Fruit fly (Drosophila melanogaster) whole organism, adult: ENCODE results near the gene CG7484.
A peak's percentile ranks its signal among the peaks of the same experiment; 100 is the strongest.

Experiments used
- CG11617 ChIP-seq: fragments of 200-800 bp; sonication (Bioruptor generic); optimal IDR thresholded peaks from 2 replicates; lab custom pipeline; 2017; ENCODE audit warnings: mild to moderate bottlenecking, missing biosample characterization, missing genetic modification reagents, missing genetic modification characterization
- CG12768 ChIP-seq: fragments of 200-800 bp; sonication (Bioruptor generic); optimal IDR thresholded peaks from 2 replicates; lab custom pipeline; 2017; ENCODE audit warnings: missing biosample characterization, missing genetic modification characterization, mild to moderate bottlenecking, moderate library complexity, missing genetic modification reagents
- CG14711 ChIP-seq: fragments of 200-800 bp; sonication (Bioruptor generic); optimal IDR thresholded peaks from 2 replicates; lab custom pipeline; 2018; ENCODE audit warnings: missing biosample characterization, mild to moderate bottlenecking, missing genetic modification characterization, moderate library complexity
- CG1620 ChIP-seq: fragments of 200-800 bp; sonication (Bioruptor generic); optimal IDR thresholded peaks from 2 replicates; lab custom pipeline; 2016; ENCODE audit warnings: missing biosample characterization, missing genetic modification characterization
- CG33017 ChIP-seq: fragments of 200-800 bp; sonication (Bioruptor generic); optimal IDR thresholded peaks from 2 replicates; lab custom pipeline; 2018; ENCODE audit warnings: missing biosample characterization, mild to moderate bottlenecking, missing genetic modification characterization, moderate library complexity
- CG5204 ChIP-seq: fragments of 200-800 bp; sonication (Bioruptor generic); optimal IDR thresholded peaks from 2 replicates; lab custom pipeline; 2016; ENCODE audit warnings: missing biosample characterization, missing genetic modification characterization
- CG7045 ChIP-seq: fragments of 200-800 bp; sonication (Bioruptor generic); optimal IDR thresholded peaks from 2 replicates; lab custom pipeline; 2017; ENCODE audit warnings: missing biosample characterization, mild to moderate bottlenecking, missing genetic modification characterization
- CG7101 ChIP-seq: fragments of 200-800 bp; sonication (Bioruptor generic); optimal IDR thresholded peaks from 2 replicates; lab custom pipeline; 2018; ENCODE audit warnings: missing biosample characterization, mild to moderate bottlenecking, missing genetic modification characterization, moderate library complexity
- Clk ChIP-seq: fragments of 200-800 bp; sonication (Bioruptor generic); optimal IDR thresholded peaks from 2 replicates; lab custom pipeline; 2017; ENCODE audit warnings: missing biosample characterization, missing genetic modification characterization
- Crg-1 ChIP-seq: fragments of 200-800 bp; sonication (Bioruptor generic); optimal IDR thresholded peaks from 2 replicates; lab custom pipeline; 2016; ENCODE audit warnings: missing biosample characterization, missing genetic modification characterization
- Hr96 ChIP-seq: fragments of 200-800 bp; sonication (Bioruptor generic); optimal IDR thresholded peaks from 2 replicates; lab custom pipeline; 2016; ENCODE audit warnings: missing biosample characterization, missing genetic modification characterization
- Mnt ChIP-seq: fragments of 200-800 bp; sonication (Bioruptor generic); optimal IDR thresholded peaks from 2 replicates; lab custom pipeline; 2016; ENCODE audit warnings: missing biosample characterization, mild to moderate bottlenecking, missing genetic modification characterization
- bab1 ChIP-seq: fragments of 200-800 bp; sonication (Bioruptor generic); optimal IDR thresholded peaks from 3 replicates; lab custom pipeline; 2019; ENCODE audit warnings: missing biosample characterization, mild to moderate bottlenecking, missing genetic modification characterization, moderate library complexity
- cic ChIP-seq: fragments of 200-800 bp; sonication (Bioruptor generic); optimal IDR thresholded peaks from 2 replicates; lab custom pipeline; 2017; ENCODE audit warnings: missing biosample characterization, mild to moderate bottlenecking, missing genetic modification characterization, moderate library complexity
- cnc ChIP-seq, 2 experiments: fragments of >200 bp; optimal IDR thresholded peaks; 2 replicates each; lab custom pipeline; 2017
- kay ChIP-seq: fragments of 200-800 bp; sonication (Bioruptor generic); peaks from one replicate; lab custom pipeline; 2016; ENCODE audit warnings: missing biosample characterization, missing genetic modification characterization, borderline replicate concordance
- ovo ChIP-seq: fragments of 200-800 bp; sonication (Bioruptor generic); optimal IDR thresholded peaks from 2 replicates; lab custom pipeline; 2016; ENCODE audit warnings: missing biosample characterization, missing genetic modification characterization
- pad ChIP-seq: fragments of 200-800 bp; sonication (Bioruptor generic); optimal IDR thresholded peaks from 3 replicates; lab custom pipeline; 2017; ENCODE audit warnings: missing biosample characterization, missing genetic modification characterization, mild to moderate bottlenecking, moderate library complexity, missing genetic modification reagents
- tj ChIP-seq: fragments of 200-800 bp; sonication (Bioruptor generic); optimal IDR thresholded peaks from 3 replicates; lab custom pipeline; 2017; ENCODE audit warnings: missing biosample characterization, mild to moderate bottlenecking, missing genetic modification characterization, moderate library complexity
- toe ChIP-seq: fragments of 200-800 bp; sonication (Bioruptor generic); optimal IDR thresholded peaks from 2 replicates; lab custom pipeline; 2016; ENCODE audit warnings: missing biosample characterization, missing genetic modification characterization

The CG7484 gene

DNA sequence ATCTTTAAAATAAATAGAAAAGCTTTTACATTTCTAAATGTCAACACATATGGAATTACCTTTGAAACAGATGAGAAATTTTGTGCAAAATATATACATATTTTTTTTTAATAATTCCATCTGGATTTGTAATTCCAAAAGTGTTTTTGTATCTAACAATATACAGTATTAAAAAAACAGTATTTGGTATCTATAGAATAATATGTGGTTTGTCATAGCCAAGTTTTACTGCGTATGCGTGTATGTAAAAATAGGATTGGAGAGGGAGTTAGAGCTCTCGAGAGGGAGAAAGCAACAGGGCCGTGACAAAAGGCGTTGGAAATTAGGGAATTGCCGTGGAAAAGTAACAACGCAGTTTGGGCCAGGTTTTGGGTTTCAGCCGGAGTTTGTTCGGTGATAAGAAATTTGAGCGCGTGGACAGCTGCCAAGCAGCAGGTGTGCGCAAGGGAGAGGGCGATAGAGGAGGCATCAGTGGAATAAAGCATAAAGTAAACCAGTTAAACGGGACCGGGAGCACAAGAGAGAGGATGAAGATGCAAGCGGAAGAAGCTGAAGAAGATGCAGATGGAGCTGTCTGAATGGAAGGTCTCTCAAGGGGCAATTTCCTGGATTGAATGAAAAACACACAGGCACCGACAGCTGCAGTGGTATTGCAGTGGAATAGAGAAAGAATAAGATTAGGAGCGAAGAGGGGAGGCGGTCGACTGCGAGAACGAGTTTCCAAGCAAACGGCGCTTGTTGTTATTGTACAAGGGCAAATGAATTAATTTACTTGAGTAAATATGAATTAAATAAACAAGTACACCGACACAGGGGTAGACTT lies 1.3 kb upstream of the CG7484 start:
- TF ChIP-seq CG5204 (GFP tag; lab: Kevin White, UChicago) (no peak), cnc (optimal IDR thresholded peaks at IDR 0.05; lab: Kevin White, UChicago) (no peak), CG12768 (peak; percentile 93), CG7045 (peak; percentile 82), Crg-1 (GFP tag; lab: Kevin White, UChicago) (peak; percentile 68), CG7101 (tag; lab: Kevin White, UChicago) (peak; percentile 82), bab1 (no peak), ovo (GFP tag; lab: Kevin White, UChicago) (peak; percentile 79), CG1620 (peak; percentile 31), Mnt (GFP tag; lab: Kevin White, UChicago) (peak; percentile 58), CG14711 (tag; lab: Kevin White, UChicago) (peak; percentile 58), pad (GFP tag; lab: Kevin White, UChicago) (peak; percentile 96), Clk (GFP tag; lab: Kevin White, UChicago) (peak; percentile 90), kay (GFP tag; lab: Kevin White, UChicago) (peak; percentile 91), toe (GFP tag; lab: Kevin White, UChicago) (peak; percentile 44), CG33017 (tag; lab: Kevin White, UChicago) (peak; percentile 69), tj (GFP tag; lab: Kevin White, UChicago) (peak; percentile 17), Hr96 (GFP tag; lab: Kevin White, UChicago) (no peak), cic (GFP tag; lab: Kevin White, UChicago) (peak; percentile 97), CG11617 (GFP tag; lab: Kevin White, UChicago) (no peak)

DNA sequence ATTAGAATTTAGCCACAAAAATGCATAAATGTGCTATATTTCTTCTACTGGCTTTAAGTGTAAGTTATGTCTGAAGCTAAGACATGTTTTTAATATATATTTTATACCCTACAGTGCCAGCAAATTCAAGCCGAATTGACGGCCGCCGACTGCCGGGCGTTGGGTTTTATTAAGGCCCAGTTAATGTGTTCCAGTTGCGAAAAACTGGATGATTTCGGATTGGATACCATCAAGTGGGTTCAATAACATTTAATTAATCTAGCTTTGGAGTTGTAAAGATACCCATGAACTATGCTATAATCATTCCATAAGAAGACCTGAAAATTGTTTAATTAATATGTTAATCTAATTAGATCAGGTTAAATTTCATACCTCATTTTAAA lies 242 bp downstream of the CG7484 start:
- TF ChIP-seq kay (GFP tag; lab: Kevin White, UChicago) (peak; percentile 91), CG7101 (tag; lab: Kevin White, UChicago) (no peak)

DNA sequence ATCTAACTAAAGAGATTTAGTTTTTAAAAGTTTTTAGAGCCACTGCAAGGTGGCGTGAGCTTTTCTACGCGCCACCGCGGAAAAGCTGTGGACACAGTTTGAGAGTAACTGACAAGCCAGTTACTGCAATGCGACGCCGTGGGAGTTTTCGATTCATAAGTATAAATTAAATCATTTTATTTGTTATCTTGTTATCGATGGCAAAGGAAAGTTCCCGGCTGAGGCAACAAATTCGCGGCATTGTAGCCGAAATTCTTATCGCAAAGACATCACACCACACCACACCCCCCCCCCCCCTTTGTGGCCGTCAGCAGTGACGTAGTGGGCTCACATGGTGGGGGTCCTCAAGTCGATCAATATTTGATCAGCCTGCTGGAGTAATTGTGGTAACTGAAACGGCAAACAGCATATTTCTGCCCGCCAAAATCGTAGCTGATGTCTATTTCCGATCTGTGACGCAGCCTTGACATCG lies 1.5 kb downstream of the CG7484 start:
- TF ChIP-seq CG7045 (peak; percentile 36), CG14711 (tag; lab: Kevin White, UChicago) (no peak), CG33017 (tag; lab: Kevin White, UChicago) (no peak), toe (GFP tag; lab: Kevin White, UChicago) (peak; percentile 26), ovo (GFP tag; lab: Kevin White, UChicago) (peak; percentile 52), cic (GFP tag; lab: Kevin White, UChicago) (peak; percentile 43), Crg-1 (GFP tag; lab: Kevin White, UChicago) (peak; percentile 45), pad (GFP tag; lab: Kevin White, UChicago) (peak; percentile 10), kay (GFP tag; lab: Kevin White, UChicago) (peak; percentile 64), CG11617 (GFP tag; lab: Kevin White, UChicago) (peak; percentile 6), bab1 (no peak), tj (GFP tag; lab: Kevin White, UChicago) (no peak), CG12768 (peak; percentile 39), Clk (GFP tag; lab: Kevin White, UChicago) (no peak)

DNA sequence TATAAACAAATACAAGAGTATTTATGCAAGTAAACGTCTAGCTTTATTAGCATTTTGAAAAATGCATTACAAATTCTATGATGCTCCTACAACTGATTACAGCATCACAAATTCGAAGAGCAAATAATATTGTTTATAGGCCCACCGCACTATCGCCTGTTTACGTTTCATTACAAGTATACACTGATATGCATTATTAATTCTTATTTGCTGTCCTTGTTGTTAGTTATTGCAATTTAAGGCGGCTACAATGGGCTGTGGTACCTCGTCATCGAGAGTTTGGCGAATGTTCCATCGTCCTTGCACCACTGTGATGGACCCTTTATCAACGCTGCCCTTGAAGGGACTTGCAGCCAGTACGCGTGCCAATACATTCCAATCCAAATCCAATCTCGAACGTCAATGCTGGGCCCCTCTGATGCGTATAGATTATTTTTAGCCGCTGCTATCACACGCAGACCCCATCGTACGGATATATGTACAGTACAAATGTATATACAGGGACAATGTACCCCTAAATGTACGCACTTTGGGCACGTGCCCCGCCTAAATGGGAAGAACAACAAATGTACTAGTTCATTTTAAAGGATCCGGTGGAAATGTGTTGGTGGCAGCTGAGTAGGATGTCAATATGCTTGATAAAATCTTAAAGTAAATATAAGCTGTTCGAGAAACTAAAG lies 2.4 kb downstream of the CG7484 start:
- TF ChIP-seq CG1620 (no peak), Crg-1 (GFP tag; lab: Kevin White, UChicago) (no peak), CG12768 (peak; percentile 14), CG14711 (tag; lab: Kevin White, UChicago) (no peak), bab1 (no peak), cnc (optimal IDR thresholded peaks at IDR 0.05; lab: Kevin White, UChicago) (no peak), CG33017 (tag; lab: Kevin White, UChicago) (no peak), toe (GFP tag; lab: Kevin White, UChicago) (no peak), Hr96 (GFP tag; lab: Kevin White, UChicago) (no peak), Clk (GFP tag; lab: Kevin White, UChicago) (no peak), kay (GFP tag; lab: Kevin White, UChicago) (peak; percentile 20), pad (GFP tag; lab: Kevin White, UChicago) (no peak), CG11617 (GFP tag; lab: Kevin White, UChicago) (no peak), CG7101 (tag; lab: Kevin White, UChicago) (no peak)

DNA sequence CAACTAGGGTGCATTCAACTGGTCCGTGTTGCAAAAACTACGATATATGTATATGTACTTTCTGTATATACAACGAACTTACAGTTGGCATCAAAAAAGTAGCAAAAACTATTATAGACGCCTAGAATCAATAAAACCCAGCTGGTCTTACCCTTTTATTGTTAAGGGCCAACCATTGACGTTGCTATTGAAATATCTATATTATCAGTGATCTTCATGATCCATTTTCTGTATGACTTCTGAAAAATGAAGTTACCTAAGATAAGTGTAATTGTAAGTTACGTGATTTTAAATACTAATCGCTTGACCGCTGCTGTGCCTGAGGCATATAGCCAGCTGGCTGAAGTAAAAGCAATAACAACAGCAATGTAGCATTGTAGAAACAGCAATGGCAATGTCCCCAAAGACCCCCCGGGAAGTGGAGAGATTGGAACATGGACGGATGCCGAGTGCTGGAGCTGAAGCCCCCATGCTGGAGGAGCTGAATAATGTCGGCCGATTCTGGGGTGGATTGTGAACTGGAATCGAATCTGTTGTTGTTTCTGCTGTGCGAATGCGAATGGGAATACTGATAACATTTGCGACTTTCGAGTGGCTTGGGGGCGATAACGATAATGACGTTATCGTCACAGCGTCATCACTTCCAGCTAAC lies 3.4 kb downstream of the CG7484 start:
- TF ChIP-seq CG11617 (GFP tag; lab: Kevin White, UChicago) (peak; percentile 44), pad (GFP tag; lab: Kevin White, UChicago) (no peak), CG5204 (GFP tag; lab: Kevin White, UChicago) (peak; percentile 58), ovo (GFP tag; lab: Kevin White, UChicago) (no peak), CG1620 (no peak), bab1 (peak; percentile 4), CG14711 (tag; lab: Kevin White, UChicago) (peak; percentile 37), Clk (GFP tag; lab: Kevin White, UChicago) (no peak), kay (GFP tag; lab: Kevin White, UChicago) (no peak), CG12768 (peak; percentile 50), cic (GFP tag; lab: Kevin White, UChicago) (peak; percentile 19), Hr96 (GFP tag; lab: Kevin White, UChicago) (no peak), CG33017 (tag; lab: Kevin White, UChicago) (peak; percentile 75), toe (GFP tag; lab: Kevin White, UChicago) (peak; percentile 17), CG7045 (peak; percentile 80), Crg-1 (GFP tag; lab: Kevin White, UChicago) (peak; percentile 32), Mnt (GFP tag; lab: Kevin White, UChicago) (peak; percentile 14), CG7101 (tag; lab: Kevin White, UChicago) (peak; percentile 55), tj (GFP tag; lab: Kevin White, UChicago) (peak; percentile 39), cnc (optimal IDR thresholded peaks at IDR 0.05; lab: Kevin White, UChicago) (no peak)
